Worm (Caenorhabditis elegans): ENCODE data around the gene ZC412.3.

- TF ChIP-seq aly-1 (tag; optimal IDR thresholded peaks at IDR 0.05) (no peak), ama-1 (optimal IDR thresholded peaks at IDR 0.05) (no peak), ets-7 (tag; optimal IDR thresholded peaks at IDR 0.05) (no peak), B0310.2 (tag; optimal IDR thresholded peaks at IDR 0.05) (no peak), ceh-13 (GFP tag; optimal IDR thresholded peaks at IDR 0.05) (no peak)
Observed at ce11 chrV:14831460-14832120, 39.8 kb downstream of the ZC412.3 start.
